Worm (Caenorhabditis elegans): ENCODE measurements around the gene sdz-36.
A peak's percentile ranks its signal among the peaks of the same experiment; 100 is the strongest.

Gene sdz-36

DNA sequence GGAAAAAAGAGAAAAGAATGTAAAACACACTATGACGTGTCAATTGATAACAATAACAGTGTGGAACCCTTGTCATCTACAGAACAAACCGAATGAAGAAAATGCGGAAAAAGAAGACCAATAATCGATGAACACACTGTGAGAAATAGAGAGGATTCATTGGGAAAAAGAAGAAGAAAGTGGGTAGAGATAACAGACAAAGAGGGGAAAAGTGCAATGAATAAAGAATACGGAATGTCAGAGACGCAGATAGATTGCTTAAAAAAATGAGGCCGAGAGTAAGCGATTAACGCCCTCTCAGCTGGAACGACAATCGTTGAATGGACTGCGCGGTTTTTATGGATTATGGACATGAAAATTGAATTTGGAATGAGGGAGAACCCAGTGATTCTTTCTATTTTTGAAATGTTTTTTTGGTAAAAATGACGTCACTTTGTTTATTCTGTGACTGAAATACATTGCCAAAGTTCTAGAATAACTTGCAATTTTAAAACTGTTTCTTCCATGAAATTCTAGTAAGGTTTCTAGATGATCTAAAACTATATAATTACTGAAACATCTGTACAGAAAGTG lies 42.9 kb upstream of the sdz-36 start, which contains the start of gene amph-1 (continued):
- TF ChIP-seq rnt-1 (tag; optimal IDR thresholded peaks at IDR 0.05): peak; percentile 45
- TF ChIP-seq nhr-71 (tag; optimal IDR thresholded peaks at IDR 0.05): peak; percentile 37
- peak; percentile 35 for TF ChIP-seq nhr-20 (tag; optimal IDR thresholded peaks at IDR 0.05)

DNA sequence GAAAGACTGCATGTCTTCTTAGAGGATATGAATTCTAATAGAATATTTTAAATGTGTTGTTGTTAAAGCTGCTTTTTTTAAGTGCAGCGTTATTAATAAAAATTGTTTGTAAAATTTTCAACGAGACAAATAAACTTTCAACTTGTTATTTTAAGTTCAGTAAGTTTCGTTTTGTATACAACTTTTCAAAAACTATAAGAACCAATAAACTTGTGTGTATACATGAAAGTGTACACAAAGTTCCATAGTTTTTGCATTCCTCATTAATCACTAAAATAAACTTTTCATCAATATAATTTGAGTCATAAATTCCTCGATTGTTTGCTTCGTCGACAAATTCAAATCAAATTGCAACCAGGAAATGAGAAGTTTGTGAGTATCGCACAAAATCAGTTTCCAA lies 42.1 kb upstream of the sdz-36 start, which contains the start of gene srm-3:
srm-3 (plus strand) TSS at position 301 of the 400 bp plus-strand sequence.
- no peak for TF ChIP-seq ztf-4 (tag; optimal IDR thresholded peaks at IDR 0.05)
- TF ChIP-seq irx-1 (tag; optimal IDR thresholded peaks at IDR 0.05): no peak
- no peak for TF ChIP-seq lin-14 (GFP tag; optimal IDR thresholded peaks at IDR 0.05)
- TF ChIP-seq ceh-8 (GFP tag; optimal IDR thresholded peaks at IDR 0.05): no peak

DNA sequence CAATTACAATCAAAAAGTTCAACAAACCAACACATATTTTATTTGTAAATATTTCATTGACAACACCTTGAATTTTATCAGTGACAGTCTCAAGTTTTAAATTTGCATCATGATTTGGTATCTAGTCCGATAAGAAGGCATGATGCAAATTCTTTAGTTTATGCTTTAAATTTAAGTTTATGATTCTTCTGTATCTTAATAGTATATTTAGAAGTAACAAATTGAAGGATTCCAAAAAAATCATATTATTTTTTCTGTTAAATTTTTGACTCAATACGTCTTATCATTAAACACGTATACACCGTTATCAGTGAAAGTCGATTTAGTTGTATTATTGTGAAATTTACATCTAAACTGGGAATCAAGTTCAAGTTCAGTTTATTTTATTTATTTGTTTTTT lies 39.5 kb upstream of the sdz-36 start, which contains the start of gene chca-1:
chca-1 (plus strand) TSS at position 161 of the 400 bp plus-strand sequence.
- TF ChIP-seq tlp-1 (tag; optimal IDR thresholded peaks at IDR 0.05) (peak; percentile 79), unc-130 (tag; optimal IDR thresholded peaks at IDR 0.05) (no peak), snpc-4 (tag; optimal IDR thresholded peaks at IDR 0.05) (no peak), irx-1 (tag; optimal IDR thresholded peaks at IDR 0.05) (no peak), nhr-20 (tag; optimal IDR thresholded peaks at IDR 0.05) (peak; percentile 2), zip-4 (GFP tag; optimal IDR thresholded peaks at IDR 0.05) (no peak), nhr-90 (tag; optimal IDR thresholded peaks at IDR 0.05; ENCODE audit: poor library complexity) (peak; percentile 14), elt-2 (tag; optimal IDR thresholded peaks at IDR 0.05) (peak; percentile 94), nhr-71 (tag; optimal IDR thresholded peaks at IDR 0.05) (peak; percentile 36), C16A3.4 (tag; optimal IDR thresholded peaks at IDR 0.05) (no peak)

DNA sequence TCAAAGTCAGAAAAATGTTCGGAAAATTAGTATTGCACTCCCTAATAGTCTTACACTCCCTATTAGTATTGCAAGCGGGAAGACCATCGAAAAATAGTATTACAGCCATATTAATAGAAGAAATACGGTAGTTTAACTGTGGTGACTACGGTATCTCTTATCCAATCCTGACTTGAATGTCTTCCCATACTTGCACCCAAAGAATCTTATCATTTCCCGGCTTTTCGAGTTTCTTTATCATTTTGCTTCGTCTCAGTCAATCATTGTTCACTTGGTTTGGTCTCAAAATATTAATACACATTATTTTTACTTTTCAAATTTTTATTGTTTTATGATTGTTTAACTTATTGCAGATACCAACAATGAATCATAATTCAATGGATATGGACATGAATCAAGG lies 37.6 kb upstream of the sdz-36 start, which contains the start of gene F58G6.3:
F58G6.3 (plus strand) TSS at position 352 of the 400 bp plus-strand sequence.
- TF ChIP-seq rnt-1 (tag; optimal IDR thresholded peaks at IDR 0.05): no peak
- TF ChIP-seq nhr-84 (tag; optimal IDR thresholded peaks at IDR 0.05): no peak
- TF ChIP-seq egl-13 (tag; optimal IDR thresholded peaks at IDR 0.05): no peak
- no peak for TF ChIP-seq blmp-1 (tag; optimal IDR thresholded peaks at IDR 0.05)
- no peak for TF ChIP-seq nhr-20 (tag; optimal IDR thresholded peaks at IDR 0.05)
- no peak for TF ChIP-seq ceh-63 (GFP tag; optimal IDR thresholded peaks at IDR 0.05)

DNA sequence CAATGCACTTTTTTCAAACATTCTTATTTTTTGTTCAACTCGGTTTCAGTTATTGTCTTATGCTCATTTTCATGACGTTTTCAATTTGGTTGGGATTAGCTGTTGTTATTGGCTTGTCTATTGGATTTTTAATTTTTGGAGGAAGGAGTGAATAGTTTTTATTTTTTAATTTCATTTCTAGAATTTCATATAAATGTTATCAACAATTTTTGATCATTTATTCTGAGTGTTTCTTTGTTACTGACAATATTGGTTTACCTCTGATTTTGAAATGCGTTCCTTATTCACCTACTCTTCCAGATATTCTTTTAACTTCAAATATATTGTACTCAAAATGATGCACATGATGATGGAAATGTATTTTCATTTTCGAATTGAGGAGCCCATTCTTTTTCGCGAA lies 36.7 kb upstream of the sdz-36 start, which contains the start of gene F58G6.7:
F58G6.7 (plus strand) TSS at position 301 of the 400 bp plus-strand sequence.
- no peak for TF ChIP-seq nhr-85 (tag)
- TF ChIP-seq lin-39 (tag; optimal IDR thresholded peaks at IDR 0.05): no peak
- no peak for TF ChIP-seq sox-4 (tag; optimal IDR thresholded peaks at IDR 0.05)
- no peak for TF ChIP-seq xbp-1 (tag; optimal IDR thresholded peaks at IDR 0.05)
- no peak for TF ChIP-seq sup-37 (GFP tag; optimal IDR thresholded peaks at IDR 0.05)
- TF ChIP-seq alr-1 (tag; optimal IDR thresholded peaks at IDR 0.05; ENCODE audit: borderline replicate concordance): no peak
- no peak for TF ChIP-seq lin-35 (GFP tag; optimal IDR thresholded peaks at IDR 0.05)
- no peak for TF ChIP-seq nhr-20 (tag; optimal IDR thresholded peaks at IDR 0.05)
- no peak for TF ChIP-seq hlh-17 (GFP tag; optimal IDR thresholded peaks at IDR 0.05; ENCODE audit: borderline replicate concordance)
- no peak for TF ChIP-seq nhr-90 (tag; optimal IDR thresholded peaks at IDR 0.05; ENCODE audit: poor library complexity)
- no peak for TF ChIP-seq unc-130 (tag; optimal IDR thresholded peaks at IDR 0.05)
- TF ChIP-seq efl-1 (optimal IDR thresholded peaks at IDR 0.05): no peak
- TF ChIP-seq efl-1 (GFP tag; optimal IDR thresholded peaks at IDR 0.05 in 1 of 2): no peak
- TF ChIP-seq mef-2 (tag; optimal IDR thresholded peaks at IDR 0.05): no peak
- TF ChIP-seq ama-1 (optimal IDR thresholded peaks at IDR 0.05): no peak

DNA sequence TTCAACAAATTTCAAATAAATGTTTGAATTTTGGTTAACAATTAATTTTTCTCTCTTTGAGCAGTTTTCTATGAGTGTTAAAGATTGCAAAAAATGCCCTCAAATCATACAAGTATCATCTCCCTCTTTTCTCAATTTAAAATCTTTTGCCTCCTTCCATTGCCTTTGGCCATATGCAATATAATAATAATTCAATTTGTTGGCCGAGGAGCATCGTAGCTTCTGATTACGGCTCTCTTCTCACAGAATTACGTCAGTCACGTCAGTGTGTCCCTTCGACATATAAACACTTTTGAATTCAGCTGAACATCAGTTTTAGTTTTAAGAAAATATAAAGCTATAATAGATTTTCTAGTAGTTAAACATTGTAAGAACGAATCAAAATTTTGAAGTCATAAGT lies 35.2 kb upstream of the sdz-36 start:
- TF ChIP-seq F16B12.6 (tag; optimal IDR thresholded peaks at IDR 0.05) (no peak), lin-14 (GFP tag; optimal IDR thresholded peaks at IDR 0.05) (peak; percentile 22)

Data from whole organism, L1 larva.